Worm (Caenorhabditis elegans) whole organism, mixed stage, embryonic: ENCODE measurements around the gene uaf-2.

ENCODE experiments used
- M03D4.4 ChIP-seq: sonication (generic microtip); optimal IDR thresholded peaks from 2 replicates; lab custom pipeline; 2017; ENCODE audit warnings: mild to moderate bottlenecking, missing genetic modification characterization, missing compliant biosample characterization
- ceh-43 ChIP-seq: fragments of 200-800 bp; sonication (Bioruptor generic); optimal IDR thresholded peaks from 2 replicates; lab custom pipeline; 2018; ENCODE audit warnings: mild to moderate bottlenecking, missing genetic modification characterization, moderate library complexity, missing compliant biosample characterization
- ces-1 ChIP-seq: fragments of 150-350 bp; optimal IDR thresholded peaks from 2 replicates; lab custom pipeline; 2014; ENCODE audit warnings: missing biosample characterization, missing genetic modification reagents, missing genetic modification characterization
- elt-1 ChIP-seq: sonication (generic microtip); optimal IDR thresholded peaks from 2 replicates; lab custom pipeline; 2017; ENCODE audit warnings: missing genetic modification characterization, mild to moderate bottlenecking, missing compliant biosample characterization, antibody characterized with exemption, moderate library complexity, borderline replicate concordance; ENCODE audit not compliant: insufficient read depth
- lin-13 ChIP-seq: fragments of 150-350 bp; optimal IDR thresholded peaks from 2 replicates; lab custom pipeline; 2014; ENCODE audit warnings: missing biosample characterization, missing genetic modification characterization
- mab-5 ChIP-seq: fragments of 150-350 bp; optimal IDR thresholded peaks from 2 replicates; lab custom pipeline; 2014; ENCODE audit warnings: missing biosample characterization, missing genetic modification characterization
- nhr-237 ChIP-seq: fragments of 150-350 bp; optimal IDR thresholded peaks from 2 replicates; lab custom pipeline; 2014; ENCODE audit warnings: missing biosample characterization, missing genetic modification characterization
- pha-4 ChIP-seq: fragments of 150-350 bp; optimal IDR thresholded peaks from 2 replicates; lab custom pipeline; 2018; ENCODE audit warnings: missing biosample characterization, missing genetic modification reagents, missing genetic modification characterization
- snpc-4 ChIP-seq: fragments of 150-350 bp; optimal IDR thresholded peaks from 2 replicates; lab custom pipeline; 2014; ENCODE audit warnings: missing biosample characterization, missing genetic modification characterization
- sptf-1 ChIP-seq: sonication (generic microtip); optimal IDR thresholded peaks from 2 replicates; lab custom pipeline; 2017; ENCODE audit warnings: mild to moderate bottlenecking, missing genetic modification characterization, moderate library complexity, missing compliant biosample characterization
- unc-39 ChIP-seq: fragments of 150-350 bp; optimal IDR thresholded peaks from 2 replicates; lab custom pipeline; 2014; ENCODE audit warnings: missing biosample characterization, missing genetic modification characterization
- unc-62 ChIP-seq: fragments of 150-350 bp; optimal IDR thresholded peaks from 2 replicates; lab custom pipeline; 2014; ENCODE audit warnings: missing biosample characterization, missing genetic modification reagents, missing genetic modification characterization
- zip-8 ChIP-seq: fragments of 150-350 bp; optimal IDR thresholded peaks from 2 replicates; lab custom pipeline; 2014; ENCODE audit warnings: missing biosample characterization, missing genetic modification characterization
- ztf-11 ChIP-seq: fragments of 150-350 bp; optimal IDR thresholded peaks from 2 replicates; lab custom pipeline; 2014; ENCODE audit warnings: missing biosample characterization, missing genetic modification characterization

- no peak for TF ChIP-seq elt-1 (tag; lab: Kevin White, UChicago)
- no peak for TF ChIP-seq ces-1 (GFP tag; lab: Kevin White, UChicago)
- no peak for TF ChIP-seq pha-4 (tag; lab: Kevin White, UChicago)
- no peak for TF ChIP-seq unc-62 (GFP tag; lab: Kevin White, UChicago)
- no peak for TF ChIP-seq M03D4.4 (tag; lab: Kevin White, UChicago)
- no peak for TF ChIP-seq mab-5 (tag; lab: Kevin White, UChicago)
- no peak for TF ChIP-seq snpc-4 (tag; lab: Kevin White, UChicago)
- no peak for TF ChIP-seq nhr-237 (tag; lab: Kevin White, UChicago)
- TF ChIP-seq ceh-43: no peak
- TF ChIP-seq sptf-1: no peak
- TF ChIP-seq ztf-11 (tag; lab: Kevin White, UChicago): no peak
- TF ChIP-seq unc-39 (tag; lab: Kevin White, UChicago): no peak
- no peak for TF ChIP-seq lin-13 (tag; lab: Kevin White, UChicago)
- no peak for TF ChIP-seq zip-8 (tag; lab: Kevin White, UChicago)
Measured at ce11 chrIV:17150871-17151270, 32.3 kb upstream of the uaf-2 start, which contains the start of gene Y116A8C.40.
